Worm (Caenorhabditis elegans) whole organism, midembryonic: ENCODE measurements around the gene scav-2.

Source experiments
- T22C8.4 ChIP-seq: fragments of 200-800 bp; sonication (Bioruptor generic); IDR thresholded peaks from 2 replicates; pipeline ENCODE4 v1.3.6; 2022; ENCODE audit warnings: missing genetic modification characterization, missing compliant biosample characterization
- cog-1 ChIP-seq: sonication (generic microtip); optimal IDR thresholded peaks from 2 replicates; lab custom pipeline; 2016; ENCODE audit warnings: missing genetic modification characterization, missing compliant biosample characterization
- flt-1 ChIP-seq: fragments of 200-800 bp; sonication (Bioruptor generic); IDR thresholded peaks from 2 replicates; pipeline ENCODE4 v1.3.6; 2022; ENCODE audit warnings: missing genetic modification characterization, missing compliant biosample characterization
- med-1 ChIP-seq: sonication (generic microtip); optimal IDR thresholded peaks from 2 replicates; lab custom pipeline; 2017; ENCODE audit warnings: missing genetic modification characterization, mild to moderate bottlenecking, missing compliant biosample characterization, antibody characterized with exemption, missing genetic modification reagents; ENCODE audit not compliant: insufficient read depth
- ref-1 ChIP-seq: fragments of 200-800 bp; sonication (Bioruptor generic); conservative IDR thresholded peaks from 2 replicates; pipeline ENCODE4 v1.3.6; 2022; ENCODE audit warnings: missing genetic modification reagents, missing genetic modification characterization, missing compliant biosample characterization
- ztf-23 ChIP-seq: fragments of 200-800 bp; sonication (Bioruptor generic); IDR thresholded peaks from 2 replicates; pipeline ENCODE4 v1.3.6; 2022; ENCODE audit warnings: missing genetic modification reagents, missing genetic modification characterization, missing compliant biosample characterization
- ztf-29 ChIP-seq: fragments of 200-800 bp; sonication (Bioruptor generic); IDR thresholded peaks from 2 replicates; pipeline ENCODE4 v1.3.6; 2022; ENCODE audit warnings: missing genetic modification reagents, missing genetic modification characterization, missing compliant biosample characterization

DNA sequence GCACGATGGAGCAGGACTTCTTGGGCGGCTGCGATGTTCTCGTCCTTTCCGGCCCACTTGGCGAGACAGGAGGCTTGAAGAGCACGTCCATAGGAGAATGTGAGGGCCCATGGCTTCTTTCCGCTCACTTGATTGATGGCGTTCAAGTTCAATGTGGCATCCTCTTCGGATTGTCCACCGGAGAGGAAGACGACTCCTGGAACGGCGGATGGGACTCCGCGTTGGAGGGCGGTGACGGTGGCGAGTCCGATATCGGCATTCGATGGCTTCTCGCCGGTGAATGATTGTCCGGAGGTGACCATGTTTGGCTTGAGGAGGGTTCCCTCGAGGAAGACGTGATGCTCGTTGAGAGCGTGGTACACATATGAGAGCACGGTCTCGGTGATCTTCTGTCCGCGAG, 8.4 kb upstream of the scav-2 start:
- TF ChIP-seq flt-1 (GFP tag; lab: Robert Waterston, UW) (no peak), cog-1 (tag; lab: Kevin White, UChicago) (no peak), ztf-23 (GFP tag; lab: Robert Waterston, UW) (no peak), T22C8.4 (GFP tag; lab: Robert Waterston, UW) (no peak), ref-1 (GFP tag; lab: Robert Waterston, UW) (no peak), med-1 (no peak), ztf-29 (GFP tag; lab: Robert Waterston, UW) (no peak)
